Fruit fly (Drosophila melanogaster) whole organism, embryonic: ENCODE data around the gene CG7333.

ENCODE experiments used
- Abd-B ChIP-seq: fragments of 200-800 bp; sonication (Bioruptor generic); optimal IDR thresholded peaks from 2 replicates; lab custom pipeline; 2018; ENCODE audit warnings: missing biosample characterization, mild to moderate bottlenecking, missing genetic modification characterization, moderate library complexity
- Atf-2 ChIP-seq: fragments of 200-800 bp; sonication (Bioruptor generic); optimal IDR thresholded peaks from 2 replicates; lab custom pipeline; 2016; ENCODE audit warnings: missing biosample characterization, missing genetic modification characterization
- BEAF-32 ChIP-seq: fragments of 200-800 bp; sonication (Bioruptor generic); optimal IDR thresholded peaks from 3 replicates; lab custom pipeline; 2017; ENCODE audit warnings: missing biosample characterization, missing genetic modification characterization, mild to moderate bottlenecking, moderate library complexity, missing genetic modification reagents
- CG13775 ChIP-seq: fragments of 200-800 bp; sonication (Bioruptor generic); optimal IDR thresholded peaks from 3 replicates; lab custom pipeline; 2017; ENCODE audit warnings: missing biosample characterization, mild to moderate bottlenecking, missing genetic modification characterization
- CG17385 ChIP-seq: fragments of 200-800 bp; sonication (Bioruptor generic); optimal IDR thresholded peaks from 3 replicates; lab custom pipeline; 2018; ENCODE audit warnings: missing biosample characterization, mild to moderate bottlenecking, missing genetic modification characterization
- CG1792 ChIP-seq: fragments of 200-800 bp; sonication (Bioruptor generic); optimal IDR thresholded peaks from 2 replicates; lab custom pipeline; 2016; ENCODE audit warnings: missing biosample characterization, missing genetic modification characterization
- CG2116 ChIP-seq: fragments of 200-800 bp; sonication (Bioruptor generic); optimal IDR thresholded peaks from 3 replicates; lab custom pipeline; 2018; ENCODE audit warnings: missing biosample characterization, mild to moderate bottlenecking, missing genetic modification characterization
- CG30403 ChIP-seq: fragments of 200-800 bp; sonication (Bioruptor generic); optimal IDR thresholded peaks from 3 replicates; lab custom pipeline; 2016; ENCODE audit warnings: missing biosample characterization, missing genetic modification characterization
- CG31224 ChIP-seq: fragments of 200-800 bp; sonication (Bioruptor generic); IDR thresholded peaks from 2 replicates; pipeline ENCODE4 v1.3.6; 2022; ENCODE audit warnings: missing biosample characterization, missing genetic modification characterization
- CG31441 ChIP-seq: fragments of 200-800 bp; sonication (Bioruptor generic); IDR thresholded peaks from 2 replicates; pipeline ENCODE4 v1.3.6; 2022; ENCODE audit warnings: missing biosample characterization, missing genetic modification characterization
- CG4820 ChIP-seq: fragments of 200-800 bp; sonication (Bioruptor generic); optimal IDR thresholded peaks from 3 replicates; lab custom pipeline; 2016; ENCODE audit warnings: missing biosample characterization, missing genetic modification characterization
- CG6654 ChIP-seq: fragments of 200-800 bp; sonication (Bioruptor generic); optimal IDR thresholded peaks from 2 replicates; lab custom pipeline; 2017; ENCODE audit warnings: missing biosample characterization, mild to moderate bottlenecking, missing genetic modification characterization
- CG7745 ChIP-seq: fragments of 200-800 bp; sonication (Bioruptor generic); optimal IDR thresholded peaks from 2 replicates; lab custom pipeline; 2018; ENCODE audit warnings: missing biosample characterization, mild to moderate bottlenecking, missing genetic modification characterization, moderate library complexity
- CG7786 ChIP-seq: fragments of 200-800 bp; sonication (Bioruptor generic); optimal IDR thresholded peaks from 2 replicates; lab custom pipeline; 2016; ENCODE audit warnings: missing biosample characterization, missing genetic modification characterization
- CG8359 ChIP-seq: fragments of 200-800 bp; sonication (Bioruptor generic); optimal IDR thresholded peaks from 2 replicates; lab custom pipeline; 2017; ENCODE audit warnings: missing biosample characterization, mild to moderate bottlenecking, missing genetic modification characterization, borderline replicate concordance
- Chrac-16 ChIP-seq: fragments of 200-800 bp; sonication (Bioruptor generic); optimal IDR thresholded peaks from 3 replicates; lab custom pipeline; 2016; ENCODE audit warnings: missing biosample characterization, missing genetic modification characterization
- Dip2 ChIP-seq: fragments of 200-800 bp; sonication (Bioruptor generic); IDR thresholded peaks from 2 replicates; pipeline ENCODE4 v1.3.6; 2022; ENCODE audit warnings: missing biosample characterization, missing genetic modification characterization
- Dp ChIP-seq: fragments of 200-800 bp; sonication (Bioruptor generic); optimal IDR thresholded peaks from 2 replicates; lab custom pipeline; 2018; ENCODE audit warnings: missing biosample characterization, mild to moderate bottlenecking, missing genetic modification characterization, moderate library complexity
- E2f2 ChIP-seq: fragments of 200-800 bp; sonication (Bioruptor generic); IDR thresholded peaks from 2 replicates; pipeline ENCODE4 v1.3.6; 2022; ENCODE audit warnings: missing biosample characterization, missing genetic modification characterization
- Elba2 ChIP-seq: fragments of 200-800 bp; sonication (Bioruptor generic); optimal IDR thresholded peaks from 3 replicates; lab custom pipeline; 2016; ENCODE audit warnings: missing biosample characterization, missing genetic modification characterization
- Ets97D ChIP-seq: fragments of 200-800 bp; sonication (Bioruptor generic); optimal IDR thresholded peaks from 3 replicates; lab custom pipeline; 2016; ENCODE audit warnings: missing biosample characterization, missing genetic modification characterization
- Hr3 ChIP-seq: fragments of 200-800 bp; sonication (Bioruptor generic); optimal IDR thresholded peaks from 3 replicates; lab custom pipeline; 2016; ENCODE audit warnings: missing biosample characterization, missing genetic modification characterization
- Lhr ChIP-seq: fragments of 200-800 bp; sonication (Bioruptor generic); optimal IDR thresholded peaks from 3 replicates; lab custom pipeline; 2017; ENCODE audit warnings: mild to moderate bottlenecking, missing biosample characterization, missing genetic modification reagents, missing genetic modification characterization
- Med ChIP-seq: fragments of 200-800 bp; sonication (Bioruptor generic); peaks from one replicate; lab custom pipeline; 2016; ENCODE audit warnings: missing biosample characterization, missing genetic modification characterization, mild to moderate bottlenecking, inconsistent platforms, moderate library complexity
- Mes4 ChIP-seq: fragments of 200-800 bp; sonication (Bioruptor generic); optimal IDR thresholded peaks from 2 replicates; lab custom pipeline; 2016; ENCODE audit warnings: missing biosample characterization, missing genetic modification characterization
- NFAT ChIP-seq: fragments of 200-800 bp; sonication (Bioruptor generic); IDR thresholded peaks from 2 replicates; pipeline ENCODE4 v1.3.6; 2022; ENCODE audit warnings: missing biosample characterization, missing genetic modification characterization
- Rfx ChIP-seq: fragments of 200-800 bp; sonication (Bioruptor generic); IDR thresholded peaks from 2 replicates; pipeline ENCODE4 v1.3.6; 2022; ENCODE audit warnings: missing biosample characterization, missing genetic modification characterization
- Sox102F ChIP-seq: fragments of 200-800 bp; sonication (Bioruptor generic); optimal IDR thresholded peaks from 2 replicates; lab custom pipeline; 2018; ENCODE audit warnings: missing biosample characterization, mild to moderate bottlenecking, missing genetic modification characterization, moderate library complexity
- Xbp1 ChIP-seq: fragments of 200-800 bp; sonication (Bioruptor generic); optimal IDR thresholded peaks from 3 replicates; lab custom pipeline; 2016; ENCODE audit warnings: missing biosample characterization, mild to moderate bottlenecking, missing genetic modification characterization
- ase ChIP-seq: fragments of 200-800 bp; sonication (Bioruptor generic); IDR thresholded peaks from 3 replicates; pipeline ENCODE4 v1.3.6; 2022; ENCODE audit warnings: missing biosample characterization, missing genetic modification characterization
- az2 ChIP-seq: fragments of 200-800 bp; sonication (Bioruptor generic); optimal IDR thresholded peaks from 3 replicates; lab custom pipeline; 2016; ENCODE audit warnings: missing biosample characterization, missing genetic modification characterization
- bowl ChIP-seq: fragments of 200-800 bp; sonication (Bioruptor generic); IDR thresholded peaks from 2 replicates; pipeline ENCODE4 v1.3.6; 2022; ENCODE audit warnings: missing biosample characterization, missing genetic modification characterization
- cato ChIP-seq: fragments of 200-800 bp; sonication (Bioruptor generic); optimal IDR thresholded peaks from 2 replicates; lab custom pipeline; 2016; ENCODE audit warnings: missing biosample characterization, missing genetic modification characterization, borderline replicate concordance
- exex ChIP-seq: fragments of 200-800 bp; sonication (Bioruptor generic); optimal IDR thresholded peaks from 4 replicates; lab custom pipeline; 2018; ENCODE audit warnings: missing biosample characterization, mild to moderate bottlenecking, missing genetic modification characterization, moderate library complexity
- fd3F ChIP-seq: fragments of 200-800 bp; sonication (Bioruptor generic); optimal IDR thresholded peaks from 2 replicates; lab custom pipeline; 2018; ENCODE audit warnings: missing biosample characterization, mild to moderate bottlenecking, missing genetic modification characterization, moderate library complexity
- fd64A ChIP-seq: fragments of 200-800 bp; sonication (Bioruptor generic); optimal IDR thresholded peaks from 3 replicates; lab custom pipeline; 2018; ENCODE audit warnings: missing biosample characterization, mild to moderate bottlenecking, missing genetic modification characterization
- gem ChIP-seq: fragments of 200-800 bp; sonication (Bioruptor generic); optimal IDR thresholded peaks from 2 replicates; lab custom pipeline; 2019; ENCODE audit warnings: missing biosample characterization, mild to moderate bottlenecking, missing genetic modification characterization, moderate library complexity
- hth ChIP-seq: fragments of >200 bp; optimal IDR thresholded peaks from 2 replicates; lab custom pipeline; 2017; ENCODE audit warnings: inconsistent platforms
- insv ChIP-seq, 2 experiments: fragments of 200-800 bp; sonication (Bioruptor generic); optimal IDR thresholded peaks; 3 replicates each; lab custom pipeline; 2016 to 2018; ENCODE audit warnings: missing biosample characterization in 2 of 2, missing genetic modification characterization in 2 of 2
- kah ChIP-seq: fragments of 200-800 bp; sonication (Bioruptor generic); optimal IDR thresholded peaks from 2 replicates; lab custom pipeline; 2018; ENCODE audit warnings: missing biosample characterization, mild to moderate bottlenecking, missing genetic modification characterization
- kay ChIP-seq: fragments of 200-800 bp; sonication (Bioruptor generic); optimal IDR thresholded peaks from 2 replicates; lab custom pipeline; 2016; ENCODE audit warnings: missing biosample characterization, missing genetic modification characterization
- knrl ChIP-seq: fragments of 200-800 bp; sonication (Bioruptor generic); IDR thresholded peaks from 3 replicates; pipeline ENCODE4 v1.3.6; 2022; ENCODE audit warnings: missing biosample characterization, missing genetic modification characterization; ENCODE audit not compliant: partially characterized antibody
- nerfin-2 ChIP-seq: fragments of 200-800 bp; sonication (Bioruptor generic); IDR thresholded peaks from 2 replicates; pipeline ENCODE4 v1.3.6; 2022; ENCODE audit warnings: missing biosample characterization, missing genetic modification characterization; ENCODE audit not compliant: partially characterized antibody
- nom ChIP-seq: fragments of 200-800 bp; sonication (Bioruptor generic); optimal IDR thresholded peaks from 2 replicates; lab custom pipeline; 2017; ENCODE audit warnings: missing biosample characterization, missing genetic modification characterization, mild to moderate bottlenecking, moderate library complexity, missing genetic modification reagents
- oc ChIP-seq: fragments of 200-800 bp; sonication (Bioruptor generic); optimal IDR thresholded peaks from 2 replicates; lab custom pipeline; 2018; ENCODE audit warnings: missing biosample characterization, mild to moderate bottlenecking, missing genetic modification characterization, moderate library complexity
- p53 ChIP-seq: fragments of 200-800 bp; sonication (Bioruptor generic); optimal IDR thresholded peaks from 2 replicates; lab custom pipeline; 2016; ENCODE audit warnings: missing biosample characterization, missing genetic modification characterization
- pnt ChIP-seq: fragments of 200-800 bp; sonication (Bioruptor generic); optimal IDR thresholded peaks from 3 replicates; lab custom pipeline; 2016; ENCODE audit warnings: missing biosample characterization, missing genetic modification characterization
- run ChIP-seq: fragments of 200-800 bp; sonication (Bioruptor generic); optimal IDR thresholded peaks from 3 replicates; lab custom pipeline; 2018; ENCODE audit warnings: missing biosample characterization, mild to moderate bottlenecking, missing genetic modification characterization
- sens ChIP-seq: fragments of 200-800 bp; sonication (Bioruptor generic); peaks from one replicate; lab custom pipeline; 2016; ENCODE audit warnings: missing biosample characterization, missing genetic modification characterization
- sug ChIP-seq: fragments of 200-800 bp; optimal IDR thresholded peaks from 2 replicates; lab custom pipeline; 2019; ENCODE audit warnings: missing biosample characterization, mild to moderate bottlenecking, missing genetic modification characterization, moderate library complexity
- unpg ChIP-seq: fragments of 200-800 bp; sonication (Bioruptor generic); optimal IDR thresholded peaks from 3 replicates; lab custom pipeline; 2018; ENCODE audit warnings: missing biosample characterization, mild to moderate bottlenecking, missing genetic modification characterization, moderate library complexity
- usp ChIP-seq: fragments of >200 bp; optimal IDR thresholded peaks from 2 replicates; lab custom pipeline; 2017; ENCODE audit warnings: missing biosample characterization, missing genetic modification characterization

Gene CG7333

DNA sequence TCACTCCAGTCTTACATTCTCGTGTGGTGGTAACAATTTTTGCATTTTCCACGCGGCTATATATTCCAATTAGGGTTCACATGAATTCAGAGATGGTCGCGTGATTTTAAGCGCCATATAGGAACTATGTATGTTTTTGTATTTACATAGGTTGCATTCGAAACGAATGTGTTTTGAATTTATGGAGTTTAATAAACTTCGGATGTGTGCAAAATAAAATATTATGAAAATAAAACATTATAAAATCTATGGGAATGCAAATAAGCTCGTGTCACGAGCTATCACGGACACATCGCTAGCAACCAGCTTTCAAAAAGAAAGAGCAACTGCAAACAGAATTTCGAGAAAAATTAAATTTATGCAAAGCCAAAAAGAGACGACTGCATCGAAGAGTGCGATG is 17.1 kb upstream of the CG7333 start (continued):
- peak; percentile 3 for TF ChIP-seq unpg (GFP tag; lab: Kevin White, UChicago)
- no peak for TF ChIP-seq Rfx (GFP tag; lab: Robert Waterston, UW)
- no peak for TF ChIP-seq Ets97D (GFP tag; lab: Kevin White, UChicago)
- TF ChIP-seq Mes4 (GFP tag; lab: Kevin White, UChicago): no peak
- peak; percentile 69 for TF ChIP-seq sens
- no peak for TF ChIP-seq CG31224 (GFP tag; lab: Robert Waterston, UW)
- no peak for TF ChIP-seq sug
- TF ChIP-seq cato (GFP tag; lab: Kevin White, UChicago): no peak
- no peak for TF ChIP-seq Med
- TF ChIP-seq ase (GFP tag; lab: Robert Waterston, UW): no peak
- TF ChIP-seq CG1792 (GFP tag; lab: Kevin White, UChicago): no peak
- TF ChIP-seq fd64A: no peak
- TF ChIP-seq CG7786 (GFP tag; lab: Kevin White, UChicago): no peak
- TF ChIP-seq Lhr: no peak
- no peak for TF ChIP-seq CG8359 (GFP tag; lab: Kevin White, UChicago)
- no peak for TF ChIP-seq Xbp1 (GFP tag; lab: Kevin White, UChicago)
- TF ChIP-seq az2: no peak
- TF ChIP-seq kah (GFP tag; lab: Kevin White, UChicago): no peak
- TF ChIP-seq CG17385 (GFP tag; lab: Kevin White, UChicago): no peak
- TF ChIP-seq Elba2 (GFP tag; lab: Kevin White, UChicago): no peak
- no peak for TF ChIP-seq E2f2 (GFP tag; lab: Robert Waterston, UW)
- TF ChIP-seq NFAT (GFP tag; lab: Robert Waterston, UW): no peak
- peak; percentile 45 for TF ChIP-seq gem (tag; lab: Kevin White, UChicago)
- TF ChIP-seq Dip2 (GFP tag; lab: Robert Waterston, UW): no peak
- TF ChIP-seq oc (tag; lab: Kevin White, UChicago): no peak
- TF ChIP-seq CG13775 (GFP tag; lab: Kevin White, UChicago): no peak
- TF ChIP-seq Sox102F (GFP tag; lab: Kevin White, UChicago): no peak
- TF ChIP-seq Abd-B (GFP tag; lab: Kevin White, UChicago): no peak
- TF ChIP-seq bowl (GFP tag; lab: Robert Waterston, UW): no peak
- TF ChIP-seq usp (GFP tag; lab: Kevin White, UChicago): no peak
- no peak for TF ChIP-seq hth
- no peak for TF ChIP-seq Dp (GFP tag; lab: Kevin White, UChicago)
- TF ChIP-seq Hr3 (GFP tag; lab: Kevin White, UChicago): no peak
- TF ChIP-seq CG2116 (GFP tag; lab: Kevin White, UChicago): no peak
- TF ChIP-seq CG6654 (GFP tag; lab: Kevin White, UChicago): no peak
- no peak for TF ChIP-seq CG7745
- TF ChIP-seq Atf-2: no peak
- TF ChIP-seq CG30403 (GFP tag; lab: Kevin White, UChicago): no peak
- no peak for TF ChIP-seq exex (tag; lab: Kevin White, UChicago)
- peak; percentile 36 for TF ChIP-seq BEAF-32 (GFP tag; lab: Kevin White, UChicago)
- peak; percentile 33; the same call in 1 of the 2 replicates for TF ChIP-seq CG31441 (GFP tag; lab: Robert Waterston, UW)
- no peak for TF ChIP-seq nerfin-2 (GFP tag; lab: Robert Waterston, UW)
- no peak for TF ChIP-seq p53
- no peak for TF ChIP-seq CG4820 (GFP tag; lab: Kevin White, UChicago)
- no peak for TF ChIP-seq insv (GFP tag; optimal IDR thresholded peaks at IDR 0.05; lab: Kevin White, UChicago)
- no peak for TF ChIP-seq pnt (GFP tag; lab: Kevin White, UChicago)
- TF ChIP-seq Chrac-16: no peak
- no peak for TF ChIP-seq run (tag; lab: Kevin White, UChicago)
- no peak for TF ChIP-seq fd3F (GFP tag; lab: Kevin White, UChicago)
- peak; percentile 52; the same call in 2 of the 3 replicates for TF ChIP-seq knrl (GFP tag; lab: Robert Waterston, UW)
- no peak for TF ChIP-seq nom (GFP tag; lab: Kevin White, UChicago)
- TF ChIP-seq kay (GFP tag; lab: Kevin White, UChicago): no peak
